Fruit fly (Drosophila melanogaster) whole organism, pupa: Measurements from ENCODE around the gene CG4658.

Experiments used
- CG10348 ChIP-seq: fragments of 200-800 bp; sonication (Bioruptor generic); IDR thresholded peaks from 2 replicates; pipeline ENCODE4 v1.3.6; 2022; ENCODE audit warnings: missing biosample characterization, missing genetic modification characterization
- CG12605 ChIP-seq: fragments of 200-800 bp; sonication (Bioruptor generic); IDR thresholded peaks from 2 replicates; pipeline ENCODE4 v1.3.6; 2022; ENCODE audit warnings: missing biosample characterization, missing genetic modification characterization
- CG13204 ChIP-seq: fragments of 200-800 bp; sonication (Bioruptor generic); optimal IDR thresholded peaks from 2 replicates; lab custom pipeline; 2018; ENCODE audit warnings: missing biosample characterization, mild to moderate bottlenecking, missing genetic modification characterization, moderate library complexity
- CG14655 ChIP-seq: fragments of 200-800 bp; sonication (Bioruptor generic); optimal IDR thresholded peaks from 3 replicates; lab custom pipeline; 2017; ENCODE audit warnings: mild to moderate bottlenecking, missing biosample characterization, missing genetic modification reagents, missing genetic modification characterization
- CG15710 ChIP-seq: fragments of 200-800 bp; sonication (Bioruptor generic); optimal IDR thresholded peaks from 2 replicates; lab custom pipeline; 2018; ENCODE audit warnings: missing biosample characterization, mild to moderate bottlenecking, missing genetic modification characterization, moderate library complexity
- CG17806 ChIP-seq: fragments of 200-800 bp; sonication (Bioruptor generic); optimal IDR thresholded peaks from 2 replicates; lab custom pipeline; 2018; ENCODE audit warnings: missing biosample characterization, mild to moderate bottlenecking, missing genetic modification characterization, moderate library complexity
- CG32121 ChIP-seq: fragments of 200-800 bp; sonication (Bioruptor generic); IDR thresholded peaks from 2 replicates; pipeline ENCODE4 v1.3.6; 2022; ENCODE audit warnings: missing biosample characterization, missing genetic modification characterization
- CG34367 ChIP-seq: fragments of 200-800 bp; sonication (Bioruptor generic); optimal IDR thresholded peaks from 2 replicates; lab custom pipeline; 2018; ENCODE audit warnings: missing biosample characterization, mild to moderate bottlenecking, missing genetic modification characterization
- CG4496 ChIP-seq: fragments of 200-800 bp; sonication (Bioruptor generic); IDR thresholded peaks from 3 replicates; pipeline ENCODE4 v1.3.6; 2022; ENCODE audit warnings: missing biosample characterization, missing genetic modification characterization
- CG8159 ChIP-seq: fragments of 200-800 bp; sonication (Bioruptor generic); optimal IDR thresholded peaks from 3 replicates; lab custom pipeline; 2018; ENCODE audit warnings: missing biosample characterization, mild to moderate bottlenecking, missing genetic modification characterization, moderate library complexity
- CG8301 ChIP-seq: fragments of 200-800 bp; sonication (Bioruptor generic); optimal IDR thresholded peaks from 2 replicates; lab custom pipeline; 2018; ENCODE audit warnings: missing biosample characterization, mild to moderate bottlenecking, missing genetic modification characterization
- CG9948 ChIP-seq: fragments of 200-800 bp; sonication (Bioruptor generic); optimal IDR thresholded peaks from 2 replicates; lab custom pipeline; 2018; ENCODE audit warnings: missing biosample characterization, mild to moderate bottlenecking, missing genetic modification characterization, moderate library complexity
- D1 ChIP-seq: fragments of 200-800 bp; sonication (Bioruptor generic); optimal IDR thresholded peaks from 2 replicates; lab custom pipeline; 2018; ENCODE audit warnings: missing biosample characterization, mild to moderate bottlenecking, missing genetic modification characterization, moderate library complexity
- EcR ChIP-seq: fragments of 200-800 bp; sonication (Bioruptor generic); optimal IDR thresholded peaks from 3 replicates; lab custom pipeline; 2019; ENCODE audit warnings: missing biosample characterization, missing genetic modification characterization, mild to moderate bottlenecking, moderate library complexity, missing genetic modification reagents
- Ets98B ChIP-seq: fragments of 200-800 bp; sonication (Bioruptor generic); IDR thresholded peaks from 2 replicates; pipeline ENCODE4 v1.3.6; 2022; ENCODE audit warnings: missing biosample characterization, missing genetic modification characterization
- Pif1A ChIP-seq: fragments of 200-800 bp; sonication (Bioruptor generic); optimal IDR thresholded peaks from 3 replicates; lab custom pipeline; 2016; ENCODE audit warnings: missing biosample characterization, missing genetic modification characterization
- Pif1B ChIP-seq: fragments of 200-800 bp; sonication (Bioruptor generic); optimal IDR thresholded peaks from 3 replicates; lab custom pipeline; 2016; ENCODE audit warnings: missing biosample characterization, missing genetic modification characterization
- Snoo ChIP-seq: fragments of 200-800 bp; sonication (Bioruptor generic); optimal IDR thresholded peaks from 3 replicates; lab custom pipeline; 2017; ENCODE audit warnings: missing biosample characterization, mild to moderate bottlenecking, missing genetic modification characterization, inconsistent platforms
- fd96Ca ChIP-seq: fragments of 200-800 bp; sonication (Bioruptor generic); IDR thresholded peaks from 3 replicates; pipeline ENCODE4 v1.3.6; 2022; ENCODE audit warnings: missing biosample characterization, missing genetic modification characterization
- gl ChIP-seq: fragments of 200-800 bp; sonication (Bioruptor generic); optimal IDR thresholded peaks from 2 replicates; lab custom pipeline; 2018; ENCODE audit warnings: missing biosample characterization, mild to moderate bottlenecking, missing genetic modification characterization
- rn ChIP-seq: fragments of 200-800 bp; sonication (Bioruptor generic); IDR thresholded peaks from 2 replicates; pipeline ENCODE4 v1.3.6; 2022; ENCODE audit warnings: missing biosample characterization, missing genetic modification characterization

The CG4658 gene

dm6 chr2L:9966983-9967737, 10.2 kb downstream of the CG4658 start, which contains the start of the genes Dref and RpL13:
Gene Dref (minus strand): TSS chr2L:9967229.
Gene RpL13 (plus strand): TSS chr2L:9967313.
- TF ChIP-seq CG17806 (tag; lab: Kevin White, UChicago): peak; percentile 38
- no peak for TF ChIP-seq rn (GFP tag; lab: Robert Waterston, UW)
- peak; percentile 89 for TF ChIP-seq Snoo (tag; lab: Kevin White, UChicago)
- TF ChIP-seq CG12605: peak; percentile 77
- TF ChIP-seq D1: no peak
- TF ChIP-seq CG8159 (tag; lab: Kevin White, UChicago): peak; percentile 60
- peak; percentile 74 for TF ChIP-seq CG15710 (tag; lab: Kevin White, UChicago)
- peak; percentile 57 for TF ChIP-seq fd96Ca (GFP tag; lab: Robert Waterston, UW)
- no peak for TF ChIP-seq CG13204 (GFP tag; lab: Kevin White, UChicago)
- TF ChIP-seq CG14655 (GFP tag; lab: Kevin White, UChicago): no peak
- peak; percentile 86 for TF ChIP-seq CG4496 (GFP tag; lab: Robert Waterston, UW)
- no peak for TF ChIP-seq Pif1B (GFP tag; lab: Kevin White, UChicago)
- TF ChIP-seq CG8301 (tag; lab: Kevin White, UChicago): peak; percentile 51
- TF ChIP-seq EcR (GFP tag; lab: Kevin White, UChicago): peak; percentile 11
- TF ChIP-seq Ets98B (GFP tag; lab: Robert Waterston, UW): peak; percentile 49
- TF ChIP-seq CG34367 (tag; lab: Kevin White, UChicago): peak; percentile 76
- peak; percentile 24 for TF ChIP-seq CG9948 (tag; lab: Kevin White, UChicago)
- no peak for TF ChIP-seq Pif1A (GFP tag; lab: Kevin White, UChicago)
- peak; percentile 35; the same call in 1 of the 2 replicates for TF ChIP-seq CG32121
- TF ChIP-seq gl: peak; percentile 78
- TF ChIP-seq CG10348 (GFP tag; lab: Robert Waterston, UW): no peak

- TF ChIP-seq EcR (GFP tag; lab: Kevin White, UChicago): no peak
- no peak for TF ChIP-seq D1
- no peak for TF ChIP-seq Pif1A (GFP tag; lab: Kevin White, UChicago)
- no peak for TF ChIP-seq CG4496 (GFP tag; lab: Robert Waterston, UW)
- no peak for TF ChIP-seq CG8301 (tag; lab: Kevin White, UChicago)
- no peak for TF ChIP-seq rn (GFP tag; lab: Robert Waterston, UW)
- TF ChIP-seq fd96Ca (GFP tag; lab: Robert Waterston, UW): no peak
- no peak for TF ChIP-seq CG15710 (tag; lab: Kevin White, UChicago)
- no peak for TF ChIP-seq CG17806 (tag; lab: Kevin White, UChicago)
- no peak for TF ChIP-seq CG12605
- TF ChIP-seq, all 21 proteins: peak for 0
Observed at dm6 chr2L:9968201-9968727, 11.3 kb downstream of the CG4658 start.

- no peak for TF ChIP-seq EcR (GFP tag; lab: Kevin White, UChicago)
- no peak for TF ChIP-seq CG8159 (tag; lab: Kevin White, UChicago)
- no peak for TF ChIP-seq CG14655 (GFP tag; lab: Kevin White, UChicago)
- no peak for TF ChIP-seq CG9948 (tag; lab: Kevin White, UChicago)
Observed at dm6 chr2L:9972624-9973023, 15.7 kb downstream of the CG4658 start.

DNA sequence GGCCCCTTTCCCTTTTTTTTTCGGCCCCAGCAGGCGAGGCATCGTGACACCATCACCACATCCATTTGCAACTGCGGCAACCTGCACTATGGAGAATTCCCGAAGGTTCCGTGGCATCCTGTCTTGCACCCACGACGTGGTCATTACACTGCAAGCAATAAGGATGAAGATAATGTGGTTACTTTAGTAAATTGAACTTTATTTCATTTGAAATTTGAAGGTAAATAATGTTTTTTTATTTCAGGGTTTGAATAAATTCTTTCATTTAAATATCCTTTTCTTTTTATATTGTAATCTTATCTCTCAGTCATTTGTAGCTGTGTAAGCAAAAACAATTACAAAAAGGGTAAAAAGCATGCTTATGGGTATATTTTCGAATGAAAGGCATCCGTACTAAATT, 24.9 kb downstream of the CG4658 start:
- no peak for TF ChIP-seq EcR (GFP tag; lab: Kevin White, UChicago)
- TF ChIP-seq Ets98B (GFP tag; lab: Robert Waterston, UW): no peak
- TF ChIP-seq CG8159 (tag; lab: Kevin White, UChicago): peak; percentile 72
- peak; percentile 44 for TF ChIP-seq Snoo (tag; lab: Kevin White, UChicago)
- TF ChIP-seq CG14655 (GFP tag; lab: Kevin White, UChicago): peak; percentile 38
- TF ChIP-seq Pif1A (GFP tag; lab: Kevin White, UChicago): peak; percentile 4
- peak; percentile 57 for TF ChIP-seq CG9948 (tag; lab: Kevin White, UChicago)
- TF ChIP-seq gl: peak; percentile 7
- no peak for TF ChIP-seq CG10348 (GFP tag; lab: Robert Waterston, UW)
- TF ChIP-seq CG15710 (tag; lab: Kevin White, UChicago): peak; percentile 54
- peak; percentile 5 for TF ChIP-seq CG8301 (tag; lab: Kevin White, UChicago)
- TF ChIP-seq Pif1B (GFP tag; lab: Kevin White, UChicago): peak; percentile 4
- peak; percentile 72 for TF ChIP-seq CG17806 (tag; lab: Kevin White, UChicago)

DNA sequence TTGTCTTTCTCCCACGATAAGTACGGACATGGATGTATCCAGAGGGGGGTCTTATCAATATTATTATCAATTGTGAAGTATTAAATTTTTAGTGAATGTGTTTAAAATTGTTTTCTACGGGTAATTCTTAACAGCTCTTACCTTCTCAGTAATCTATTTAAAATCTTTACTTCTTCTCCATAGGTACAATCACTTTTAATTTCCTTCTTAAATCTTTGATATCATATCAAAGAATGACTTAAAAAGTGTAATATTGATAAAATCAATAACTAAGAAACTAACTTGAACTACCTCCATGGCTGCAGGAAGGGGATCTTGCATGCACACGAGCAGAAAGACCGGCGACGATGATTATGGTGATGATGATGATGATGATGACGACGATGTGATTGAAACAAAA, 25.6 kb downstream of the CG4658 start:
- TF ChIP-seq Snoo (tag; lab: Kevin White, UChicago) (peak; percentile 75), CG17806 (tag; lab: Kevin White, UChicago) (peak; percentile 70), CG14655 (GFP tag; lab: Kevin White, UChicago) (peak; percentile 29), CG9948 (tag; lab: Kevin White, UChicago) (peak; percentile 65), Pif1B (GFP tag; lab: Kevin White, UChicago) (peak; percentile 55), CG12605 (no peak), CG34367 (tag; lab: Kevin White, UChicago) (peak; percentile 20), CG8301 (tag; lab: Kevin White, UChicago) (no peak), CG8159 (tag; lab: Kevin White, UChicago) (peak; percentile 81), CG10348 (GFP tag; lab: Robert Waterston, UW) (no peak), CG15710 (tag; lab: Kevin White, UChicago) (peak; percentile 64), Pif1A (GFP tag; lab: Kevin White, UChicago) (peak; percentile 73), fd96Ca (GFP tag; lab: Robert Waterston, UW) (no peak), rn (GFP tag; lab: Robert Waterston, UW) (no peak)
- TF ChIP-seq, all 21 proteins: peak for 9
